Worm (Caenorhabditis elegans) whole organism, young adult: ENCODE measurements around the gene R53.8.

ENCODE experiments used
- B0019.2 ChIP-seq: fragments of 200-800 bp; sonication (Bioruptor generic); conservative IDR thresholded peaks from 2 replicates; pipeline ENCODE4 v1.3.6; 2022; ENCODE audit warnings: missing genetic modification reagents, missing genetic modification characterization, missing compliant biosample characterization
- B0035.1 ChIP-seq: sonication (generic microtip); optimal IDR thresholded peaks from 2 replicates; lab custom pipeline; 2016; ENCODE audit warnings: missing genetic modification characterization, mild to moderate bottlenecking, missing compliant biosample characterization, missing genotype, missing genetic modification reagents
- B0261.1 ChIP-seq: sonication (generic microtip); optimal IDR thresholded peaks from 2 replicates; lab custom pipeline; 2016; ENCODE audit warnings: mild to moderate bottlenecking, missing genetic modification characterization, moderate library complexity, missing compliant biosample characterization
- B0336.3 ChIP-seq: fragments of 200-800 bp; sonication (Bioruptor generic); IDR thresholded peaks from 2 replicates; pipeline ENCODE4 v1.3.6; 2022; ENCODE audit warnings: missing genetic modification characterization, missing compliant biosample characterization
- C06A6.2 ChIP-seq: fragments of 200-800 bp; sonication (Bioruptor generic); conservative IDR thresholded peaks from 2 replicates; pipeline ENCODE4 v1.3.6; 2022; ENCODE audit warnings: missing genetic modification characterization, missing compliant biosample characterization
- C17E4.6 ChIP-seq: fragments of 200-800 bp; sonication (Bioruptor generic); IDR thresholded peaks from 2 replicates; pipeline ENCODE4 v1.3.6; 2022; ENCODE audit warnings: missing genetic modification reagents, missing genetic modification characterization, missing compliant biosample characterization
- F55B11.4 ChIP-seq: sonication (generic microtip); optimal IDR thresholded peaks from 2 replicates; lab custom pipeline; 2016; ENCODE audit warnings: missing compliant biosample characterization, missing genetic modification characterization, borderline replicate concordance; ENCODE audit not compliant: insufficient read depth
- K12H6.12 ChIP-seq: fragments of 200-800 bp; sonication (Bioruptor generic); optimal IDR thresholded peaks from 2 replicates; lab custom pipeline; 2018; ENCODE audit warnings: mild to moderate bottlenecking, missing genetic modification characterization, missing compliant biosample characterization
- T07F8.4 ChIP-seq: sonication (generic microtip); optimal IDR thresholded peaks from 2 replicates; lab custom pipeline; 2016; ENCODE audit warnings: mild to moderate bottlenecking, missing genetic modification characterization, moderate library complexity, missing compliant biosample characterization
- T26A5.8 ChIP-seq: sonication (generic microtip); optimal IDR thresholded peaks from 2 replicates; lab custom pipeline; 2016; ENCODE audit warnings: missing genetic modification characterization, missing compliant biosample characterization
- Y53F4B.3 ChIP-seq: fragments of 200-800 bp; sonication (Bioruptor generic); IDR thresholded peaks from 2 replicates; pipeline ENCODE4 v1.3.6; 2022; ENCODE audit warnings: missing genetic modification reagents, missing genetic modification characterization, missing compliant biosample characterization
- Y95B8A.8 ChIP-seq: fragments of 200-800 bp; sonication (Bioruptor generic); IDR thresholded peaks from 2 replicates; pipeline ENCODE4 v1.3.6; 2022; ENCODE audit warnings: missing genetic modification reagents, missing genetic modification characterization, missing compliant biosample characterization
- akir-1 ChIP-seq: fragments of 200-800 bp; sonication (Bioruptor generic); optimal IDR thresholded peaks from 2 replicates; lab custom pipeline; 2018; ENCODE audit warnings: mild to moderate bottlenecking, missing genetic modification characterization, moderate library complexity, missing compliant biosample characterization
- aptf-3 ChIP-seq: fragments of 200-800 bp; sonication (Bioruptor generic); IDR thresholded peaks from 2 replicates; pipeline ENCODE4 v1.3.6; 2022; ENCODE audit warnings: missing genetic modification characterization, missing compliant biosample characterization
- attf-5 ChIP-seq: fragments of 200-800 bp; sonication (Bioruptor generic); optimal IDR thresholded peaks from 2 replicates; lab custom pipeline; 2018; ENCODE audit warnings: mild to moderate bottlenecking, missing genetic modification characterization, missing compliant biosample characterization
- attf-6 ChIP-seq: fragments of 200-800 bp; sonication (Bioruptor generic); IDR thresholded peaks from 2 replicates; pipeline ENCODE4 v1.3.6; 2022; ENCODE audit warnings: missing genetic modification reagents, missing genetic modification characterization, missing compliant biosample characterization
- bed-1 ChIP-seq: fragments of 200-800 bp; sonication (Bioruptor generic); IDR thresholded peaks from 2 replicates; pipeline ENCODE4 v1.3.6; 2022; ENCODE audit warnings: missing genetic modification reagents, missing genetic modification characterization, missing compliant biosample characterization
- bed-2 ChIP-seq: fragments of 200-800 bp; sonication (Bioruptor generic); IDR thresholded peaks from 2 replicates; pipeline ENCODE4 v1.3.6; 2022; ENCODE audit warnings: missing genetic modification reagents, missing genetic modification characterization, missing compliant biosample characterization
- cebp-1 ChIP-seq, 2 experiments: fragments of 200-800 bp in 1 of 2; sonication (Bioruptor generic) in 1 of 2; sonication (generic microtip) in 1 of 2; IDR thresholded peaks in 1 of 2; optimal IDR thresholded peaks in 1 of 2; 2 replicates each; pipeline versions ENCODE4 v1.3.6 to Lab custom; 2017 to 2022; ENCODE audit warnings: missing compliant biosample characterization in 2 of 2, missing genetic modification characterization in 2 of 2, mild to moderate bottlenecking in 1 of 2, missing genetic modification reagents in 1 of 2, moderate library complexity in 1 of 2
- ceh-79 ChIP-seq: sonication (generic microtip); optimal IDR thresholded peaks from 2 replicates; lab custom pipeline; 2017; ENCODE audit warnings: mild to moderate bottlenecking, missing genetic modification characterization, missing compliant biosample characterization
- chd-7 ChIP-seq: sonication (generic microtip); optimal IDR thresholded peaks from 2 replicates; lab custom pipeline; 2016; ENCODE audit warnings: mild to moderate bottlenecking, missing genetic modification characterization, moderate library complexity, missing compliant biosample characterization
- dpl-1 ChIP-seq: fragments of 150-350 bp; optimal IDR thresholded peaks from 2 replicates; lab custom pipeline; 2014; ENCODE audit warnings: missing biosample characterization, missing genetic modification reagents, missing genetic modification characterization
- efl-1 ChIP-seq: fragments of 150-350 bp; optimal IDR thresholded peaks from 2 replicates; lab custom pipeline; 2014; ENCODE audit warnings: missing biosample characterization, missing genetic modification reagents, missing genetic modification characterization
- egl-44 ChIP-seq: fragments of 200-800 bp; sonication (Bioruptor generic); IDR thresholded peaks from 2 replicates; pipeline ENCODE4 v1.3.6; 2022; ENCODE audit warnings: missing genetic modification reagents, missing genetic modification characterization, missing compliant biosample characterization
- egrh-3 ChIP-seq: fragments of 200-800 bp; sonication (Bioruptor generic); IDR thresholded peaks from 2 replicates; pipeline ENCODE4 v1.3.6; 2022; ENCODE audit warnings: missing genetic modification reagents, missing genetic modification characterization, missing compliant biosample characterization
- ekl-4 ChIP-seq: fragments of 200-800 bp; sonication (Bioruptor generic); IDR thresholded peaks from 2 replicates; pipeline ENCODE4 v1.3.6; 2022; ENCODE audit warnings: missing genetic modification reagents, missing genetic modification characterization, missing compliant biosample characterization
- gei-17 ChIP-seq: fragments of 200-800 bp; sonication (Bioruptor generic); optimal IDR thresholded peaks from 2 replicates; lab custom pipeline; 2018; ENCODE audit warnings: mild to moderate bottlenecking, missing genetic modification characterization, missing compliant biosample characterization
- hlh-26 ChIP-seq: fragments of 200-800 bp; sonication (Bioruptor generic); conservative IDR thresholded peaks from 2 replicates; pipeline ENCODE4 v1.3.6; 2022; ENCODE audit warnings: missing genetic modification reagents, missing genetic modification characterization, missing compliant biosample characterization
- hmg-1.2 ChIP-seq: fragments of 200-800 bp; sonication (Bioruptor generic); IDR thresholded peaks from 2 replicates; pipeline ENCODE4 v1.3.6; 2022; ENCODE audit warnings: missing genetic modification reagents, missing genetic modification characterization, missing compliant biosample characterization
- lin-54 ChIP-seq: fragments of 200-800 bp; sonication (Bioruptor generic); optimal IDR thresholded peaks from 2 replicates; lab custom pipeline; 2018; ENCODE audit warnings: mild to moderate bottlenecking, missing genetic modification characterization, missing compliant biosample characterization
- lir-1 ChIP-seq: fragments of 200-800 bp; sonication (Bioruptor generic); conservative IDR thresholded peaks from 2 replicates; pipeline ENCODE4 v1.3.6; 2022; ENCODE audit warnings: missing genetic modification reagents, missing genetic modification characterization, missing compliant biosample characterization
- madf-3 ChIP-seq: fragments of 200-800 bp; sonication (Bioruptor generic); IDR thresholded peaks from 2 replicates; pipeline ENCODE4 v1.3.6; 2022; ENCODE audit warnings: missing genetic modification reagents, missing genetic modification characterization, missing compliant biosample characterization
- madf-6 ChIP-seq: fragments of 200-800 bp; sonication (Bioruptor generic); IDR thresholded peaks from 2 replicates; pipeline ENCODE4 v1.3.6; 2022; ENCODE audit warnings: missing genetic modification reagents, missing genetic modification characterization, missing compliant biosample characterization
- madf-8 ChIP-seq: fragments of 200-800 bp; sonication (Bioruptor generic); conservative IDR thresholded peaks from 2 replicates; pipeline ENCODE4 v1.3.6; 2022; ENCODE audit warnings: missing genetic modification reagents, missing genetic modification characterization, missing compliant biosample characterization
- mel-28 ChIP-seq: sonication (generic microtip); optimal IDR thresholded peaks from 2 replicates; lab custom pipeline; 2016; ENCODE audit warnings: borderline replicate concordance, mild to moderate bottlenecking, missing genetic modification characterization, missing compliant biosample characterization
- mes-4 ChIP-seq: sonication (generic microtip); optimal IDR thresholded peaks from 2 replicates; lab custom pipeline; 2016; ENCODE audit warnings: missing genotype, missing genetic modification characterization, missing compliant biosample characterization
- mxl-1 ChIP-seq: sonication (generic microtip); optimal IDR thresholded peaks from 2 replicates; lab custom pipeline; 2016; ENCODE audit warnings: missing genetic modification characterization, missing compliant biosample characterization
- nfya-2 ChIP-seq: fragments of 200-800 bp; sonication (Bioruptor generic); IDR thresholded peaks from 2 replicates; pipeline ENCODE4 v1.3.6; 2022; ENCODE audit warnings: missing genetic modification reagents, missing genetic modification characterization, missing compliant biosample characterization
- nhr-27 ChIP-seq: fragments of 200-800 bp; sonication (Bioruptor generic); optimal IDR thresholded peaks from 2 replicates; lab custom pipeline; 2018; ENCODE audit warnings: mild to moderate bottlenecking, missing genetic modification characterization, moderate library complexity, missing compliant biosample characterization
- nhr-90 ChIP-seq: sonication (generic microtip); optimal IDR thresholded peaks from 2 replicates; lab custom pipeline; 2016; ENCODE audit warnings: missing genotype, mild to moderate bottlenecking, missing genetic modification characterization, missing compliant biosample characterization
- repo-1 ChIP-seq: sonication (generic microtip); optimal IDR thresholded peaks from 2 replicates; lab custom pipeline; 2017; ENCODE audit warnings: mild to moderate bottlenecking, missing genetic modification characterization, missing compliant biosample characterization
- sdz-38 ChIP-seq: sonication (generic microtip); optimal IDR thresholded peaks from 2 replicates; lab custom pipeline; 2016; ENCODE audit warnings: missing genotype, missing genetic modification characterization, missing compliant biosample characterization
- sea-2 ChIP-seq: fragments of 200-800 bp; sonication (Bioruptor generic); IDR thresholded peaks from 2 replicates; pipeline ENCODE4 v1.3.6; 2022; ENCODE audit warnings: missing genetic modification characterization, missing compliant biosample characterization
- snpc-1.3 ChIP-seq: sonication (generic microtip); optimal IDR thresholded peaks from 2 replicates; lab custom pipeline; 2017; ENCODE audit warnings: missing genetic modification characterization, mild to moderate bottlenecking, missing compliant biosample characterization, antibody characterized with exemption, moderate library complexity, missing genotype, missing genetic modification reagents; ENCODE audit not compliant: insufficient read depth
- tbx-9 ChIP-seq: sonication (generic microtip); optimal IDR thresholded peaks from 2 replicates; lab custom pipeline; 2016; ENCODE audit warnings: borderline replicate concordance, missing genetic modification characterization, inconsistent platforms, missing compliant biosample characterization
- tlf-1 ChIP-seq: fragments of 200-800 bp; sonication (Bioruptor generic); optimal IDR thresholded peaks from 2 replicates; lab custom pipeline; 2018; ENCODE audit warnings: mild to moderate bottlenecking, missing genetic modification characterization, missing compliant biosample characterization
- unc-62 ChIP-seq: fragments of 150-350 bp; optimal IDR thresholded peaks from 2 replicates; lab custom pipeline; 2014; ENCODE audit warnings: missing biosample characterization, missing genetic modification reagents, missing genetic modification characterization
- xnd-1 ChIP-seq: sonication (generic microtip); optimal IDR thresholded peaks from 2 replicates; lab custom pipeline; 2016; ENCODE audit warnings: missing genotype, missing genetic modification reagents, missing genetic modification characterization, missing compliant biosample characterization
- zim-3 ChIP-seq: sonication (generic microtip); optimal IDR thresholded peaks from 2 replicates; lab custom pipeline; 2017; ENCODE audit warnings: mild to moderate bottlenecking, missing genetic modification characterization, moderate library complexity, missing compliant biosample characterization
- ztf-18 ChIP-seq: sonication (generic microtip); optimal IDR thresholded peaks from 2 replicates; lab custom pipeline; 2016; ENCODE audit warnings: missing genotype, mild to moderate bottlenecking, missing genetic modification characterization, missing compliant biosample characterization

R53.8 gene

DNA sequence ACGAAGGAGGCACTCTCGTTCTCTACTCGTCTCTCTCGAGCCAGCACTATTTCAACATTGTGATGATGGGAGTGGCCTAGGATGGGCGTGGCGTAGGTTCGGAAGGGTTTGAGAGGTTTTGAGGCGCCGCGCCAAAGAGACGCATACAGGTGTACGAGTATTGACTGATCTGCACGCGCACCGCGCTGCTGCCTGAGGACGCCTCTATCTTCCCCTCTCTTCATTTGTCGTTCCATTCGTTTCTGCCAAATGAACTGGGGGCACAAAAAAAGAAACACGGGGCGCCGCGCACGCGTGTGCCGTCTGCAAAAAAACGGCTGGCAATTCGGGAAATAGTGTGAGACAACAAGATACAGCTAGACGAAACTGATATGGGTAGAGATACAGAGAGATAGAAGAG is 39.5 kb downstream of the R53.8 start, which contains the start of gene lec-2 (continued):
- TF ChIP-seq zim-3 (tag; lab: Kevin White, UChicago) (no peak), Y95B8A.8 (GFP tag; lab: Robert Waterston, UW) (no peak), F55B11.4 (tag; lab: Kevin White, UChicago) (no peak), hmg-1.2 (GFP tag; lab: Robert Waterston, UW) (peak; percentile 42; the same call in 1 of the 2 replicates), egrh-3 (GFP tag; lab: Robert Waterston, UW) (peak; percentile 13; the same call in 1 of the 2 replicates), madf-3 (GFP tag; lab: Robert Waterston, UW) (no peak), B0261.1 (tag; lab: Kevin White, UChicago) (no peak), madf-8 (GFP tag; lab: Robert Waterston, UW) (no peak), tlf-1 (GFP tag; lab: Kevin White, UChicago) (no peak), nfya-2 (no peak), chd-7 (tag; lab: Kevin White, UChicago) (peak; percentile 58), ekl-4 (GFP tag; lab: Robert Waterston, UW) (no peak), nhr-27 (tag; lab: Kevin White, UChicago) (no peak), mxl-1 (no peak), ztf-18 (no peak), dpl-1 (GFP tag; lab: Kevin White, UChicago) (no peak), attf-5 (GFP tag; lab: Kevin White, UChicago) (peak; percentile 33), ceh-79 (no peak), lin-54 (GFP tag; lab: Kevin White, UChicago) (no peak), efl-1 (GFP tag; lab: Kevin White, UChicago) (no peak), nhr-90 (tag; lab: Kevin White, UChicago) (no peak), bed-2 (GFP tag; lab: Robert Waterston, UW) (no peak), C17E4.6 (no peak), aptf-3 (GFP tag; lab: Robert Waterston, UW) (no peak), sea-2 (GFP tag; lab: Robert Waterston, UW) (no peak), bed-1 (no peak), madf-6 (GFP tag; lab: Robert Waterston, UW) (no peak), attf-6 (GFP tag; lab: Robert Waterston, UW) (no peak), hlh-26 (GFP tag; lab: Robert Waterston, UW) (no peak), egl-44 (GFP tag; lab: Robert Waterston, UW) (no peak), gei-17 (no peak), snpc-1.3 (no peak), T07F8.4 (no peak), akir-1 (GFP tag; lab: Kevin White, UChicago) (no peak), C06A6.2 (GFP tag; lab: Robert Waterston, UW) (no peak), mes-4 (tag; lab: Kevin White, UChicago) (no peak), sdz-38 (tag; lab: Kevin White, UChicago) (no peak), lir-1 (GFP tag; lab: Robert Waterston, UW) (no peak), unc-62 (GFP tag; lab: Kevin White, UChicago) (no peak), K12H6.12 (peak; percentile 20), tbx-9 (tag; lab: Kevin White, UChicago) (no peak), mel-28 (tag; lab: Kevin White, UChicago) (no peak), B0336.3 (GFP tag; lab: Robert Waterston, UW) (peak; percentile 46; the same call in 1 of the 2 replicates), repo-1 (no peak), xnd-1 (tag; lab: Kevin White, UChicago) (no peak), T26A5.8 (tag; lab: Kevin White, UChicago) (no peak), cebp-1 (GFP tag; IDR thresholded peaks at IDR 0.05; lab: Robert Waterston, UW) (no peak), cebp-1 (tag; optimal IDR thresholded peaks at IDR 0.05; lab: Kevin White, UChicago) (peak; percentile 33), B0019.2 (no peak), Y53F4B.3 (no peak), B0035.1 (tag; lab: Kevin White, UChicago) (no peak)
